Worm (Caenorhabditis elegans) whole organism, L2 larva: ENCODE measurements around the gene jmjd-3.2.

ENCODE experiments used
- C34F6.9 ChIP-seq: fragments of 150-350 bp; optimal IDR thresholded peaks from 2 replicates; lab custom pipeline; 2014; ENCODE audit warnings: missing biosample characterization, missing genetic modification characterization
- F13H6.1 ChIP-seq: sonication (generic microtip); optimal IDR thresholded peaks from 2 replicates; lab custom pipeline; 2016; ENCODE audit warnings: missing genetic modification characterization, missing compliant biosample characterization
- R02D3.7 ChIP-seq: fragments of 150-350 bp; optimal IDR thresholded peaks from 2 replicates; lab custom pipeline; 2014; ENCODE audit warnings: missing biosample characterization, missing genetic modification characterization
- Y55F3AM.14 ChIP-seq: fragments of 200-800 bp; sonication (Bioruptor generic); optimal IDR thresholded peaks from 2 replicates; lab custom pipeline; 2018; ENCODE audit warnings: mild to moderate bottlenecking, missing genetic modification characterization, missing compliant biosample characterization
- ZK546.5 ChIP-seq: sonication (generic microtip); optimal IDR thresholded peaks from 2 replicates; lab custom pipeline; 2017; ENCODE audit warnings: missing biosample characterization, missing genetic modification characterization
- alr-1 ChIP-seq: fragments of 150-350 bp; optimal IDR thresholded peaks from 2 replicates; lab custom pipeline; 2014; ENCODE audit warnings: missing biosample characterization, missing genetic modification characterization
- aly-2 ChIP-seq: fragments of 150-350 bp; optimal IDR thresholded peaks from 2 replicates; lab custom pipeline; 2014; ENCODE audit warnings: missing biosample characterization, missing genetic modification characterization
- ama-1 ChIP-seq: fragments of 150-350 bp; optimal IDR thresholded peaks from 2 replicates; lab custom pipeline; 2018; ENCODE audit warnings: inconsistent platforms
- blmp-1 ChIP-seq: sonication (generic microtip); optimal IDR thresholded peaks from 2 replicates; lab custom pipeline; 2017; ENCODE audit warnings: missing genetic modification characterization, mild to moderate bottlenecking, missing compliant biosample characterization, antibody characterized with exemption, moderate library complexity; ENCODE audit not compliant: insufficient read depth
- ceh-16 ChIP-seq: fragments of 150-350 bp; optimal IDR thresholded peaks from 2 replicates; lab custom pipeline; 2014; ENCODE audit warnings: missing biosample characterization, missing genetic modification characterization
- ceh-82 ChIP-seq: fragments of 150-350 bp; optimal IDR thresholded peaks from 2 replicates; lab custom pipeline; 2014; ENCODE audit warnings: missing biosample characterization, missing genetic modification characterization
- crh-2 ChIP-seq: sonication (generic microtip); optimal IDR thresholded peaks from 2 replicates; lab custom pipeline; 2017; ENCODE audit warnings: missing biosample characterization, missing genetic modification characterization
- dmd-4 ChIP-seq: sonication (generic microtip); optimal IDR thresholded peaks from 2 replicates; lab custom pipeline; 2017; ENCODE audit warnings: missing biosample characterization, missing genetic modification characterization
- egl-27 ChIP-seq: sonication (generic microtip); optimal IDR thresholded peaks from 3 replicates; lab custom pipeline; 2017; ENCODE audit warnings: missing biosample characterization, missing genetic modification reagents, missing genetic modification characterization
- elt-1 ChIP-seq: fragments of 150-350 bp; optimal IDR thresholded peaks from 2 replicates; lab custom pipeline; 2014; ENCODE audit warnings: missing biosample characterization, missing genetic modification characterization
- elt-3 ChIP-seq: sonication (generic microtip); optimal IDR thresholded peaks from 2 replicates; lab custom pipeline; 2017; ENCODE audit warnings: missing biosample characterization, missing genetic modification characterization
- fos-1 ChIP-seq: fragments of 150-350 bp; optimal IDR thresholded peaks from 2 replicates; lab custom pipeline; 2014; ENCODE audit warnings: missing biosample characterization, missing genetic modification characterization
- gmeb-1 ChIP-seq: fragments of 150-350 bp; optimal IDR thresholded peaks from 2 replicates; lab custom pipeline; 2014; ENCODE audit warnings: missing biosample characterization, missing genetic modification characterization
- lin-11 ChIP-seq: fragments of 150-350 bp; sonication (generic microtip); optimal IDR thresholded peaks from 2 replicates; lab custom pipeline; 2014; ENCODE audit warnings: missing biosample characterization, missing genetic modification characterization, inconsistent platforms, mixed read lengths
- lin-13 ChIP-seq: fragments of 150-350 bp; optimal IDR thresholded peaks from 2 replicates; lab custom pipeline; 2014; ENCODE audit warnings: missing biosample characterization, missing genetic modification reagents, missing genetic modification characterization
- lin-39 ChIP-seq: fragments of 150-350 bp; optimal IDR thresholded peaks from 2 replicates; lab custom pipeline; 2014; ENCODE audit warnings: missing biosample characterization, missing genetic modification reagents, missing genetic modification characterization
- lsy-2 ChIP-seq, 2 experiments: fragments of 150-350 bp in 1 of 2; sonication (generic microtip) in 1 of 2; optimal IDR thresholded peaks; 2 replicates each; lab custom pipeline; 2014 to 2017; ENCODE audit warnings: missing biosample characterization in 2 of 2, missing genetic modification characterization in 2 of 2
- mab-5 ChIP-seq: fragments of 150-350 bp; optimal IDR thresholded peaks from 2 replicates; lab custom pipeline; 2014; ENCODE audit warnings: missing biosample characterization, missing genetic modification characterization
- mbf-1 ChIP-seq: sonication (generic microtip); optimal IDR thresholded peaks from 2 replicates; lab custom pipeline; 2017; ENCODE audit warnings: missing biosample characterization, missing genetic modification characterization
- mdl-1 ChIP-seq, 2 experiments: fragments of 150-350 bp in 1 of 2; sonication (generic microtip) in 1 of 2; optimal IDR thresholded peaks; 2 replicates each; lab custom pipeline; 2017; ENCODE audit warnings: missing biosample characterization in 2 of 2, missing genetic modification characterization in 2 of 2
- nhr-10 ChIP-seq: sonication (generic microtip); optimal IDR thresholded peaks from 2 replicates; lab custom pipeline; 2017; ENCODE audit warnings: missing biosample characterization, missing genetic modification characterization
- nhr-11 ChIP-seq: fragments of 150-350 bp; optimal IDR thresholded peaks from 2 replicates; lab custom pipeline; 2014; ENCODE audit warnings: missing biosample characterization, missing genetic modification characterization
- nhr-12 ChIP-seq: fragments of 150-350 bp; optimal IDR thresholded peaks from 2 replicates; lab custom pipeline; 2014; ENCODE audit warnings: missing biosample characterization, missing genetic modification characterization
- nhr-129 ChIP-seq: fragments of 150-350 bp; optimal IDR thresholded peaks from 2 replicates; lab custom pipeline; 2014; ENCODE audit warnings: missing biosample characterization, missing genetic modification characterization
- nhr-21 ChIP-seq: fragments of 150-350 bp; optimal IDR thresholded peaks from 2 replicates; lab custom pipeline; 2014; ENCODE audit warnings: missing biosample characterization, missing genetic modification characterization
- nhr-23 ChIP-seq: fragments of 150-350 bp; optimal IDR thresholded peaks from 2 replicates; lab custom pipeline; 2014; ENCODE audit warnings: missing biosample characterization, missing genetic modification reagents, missing genetic modification characterization
- nhr-237 ChIP-seq: fragments of 150-350 bp; optimal IDR thresholded peaks from 2 replicates; lab custom pipeline; 2014; ENCODE audit warnings: missing biosample characterization, missing genetic modification characterization
- nhr-25 ChIP-seq: fragments of 150-350 bp; sonication (generic microtip); optimal IDR thresholded peaks from 3 replicates; lab custom pipeline; 2014; ENCODE audit warnings: missing biosample characterization, missing genetic modification characterization
- nhr-6 ChIP-seq: fragments of 150-350 bp; optimal IDR thresholded peaks from 2 replicates; lab custom pipeline; 2014; ENCODE audit warnings: missing biosample characterization, missing genetic modification characterization
- nhr-77 ChIP-seq: fragments of 150-350 bp; optimal IDR thresholded peaks from 2 replicates; lab custom pipeline; 2014; ENCODE audit warnings: missing biosample characterization, missing genetic modification characterization
- peb-1 ChIP-seq: fragments of 150-350 bp; optimal IDR thresholded peaks from 2 replicates; lab custom pipeline; 2014; ENCODE audit warnings: missing biosample characterization, missing genetic modification characterization
- sem-4 ChIP-seq: fragments of 150-350 bp; optimal IDR thresholded peaks from 2 replicates; lab custom pipeline; 2014; ENCODE audit warnings: missing biosample characterization, missing genetic modification reagents, missing genetic modification characterization
- skn-1 ChIP-seq: sonication (generic microtip); optimal IDR thresholded peaks from 2 replicates; lab custom pipeline; 2017; ENCODE audit warnings: missing biosample characterization, missing genetic modification characterization
- sma-3 ChIP-seq: sonication (generic microtip); optimal IDR thresholded peaks from 2 replicates; lab custom pipeline; 2016; ENCODE audit warnings: missing genetic modification reagents, missing genetic modification characterization, missing compliant biosample characterization
- sma-9 ChIP-seq, 2 experiments: fragments of 150-350 bp in 1 of 2; sonication (generic microtip) in 1 of 2; optimal IDR thresholded peaks; 2 replicates each; lab custom pipeline; 2014 to 2016; ENCODE audit warnings: missing genetic modification characterization in 2 of 2, mild to moderate bottlenecking in 1 of 2, missing biosample characterization in 1 of 2, missing compliant biosample characterization in 1 of 2, missing genetic modification reagents in 1 of 2, moderate library complexity in 1 of 2
- snpc-4 ChIP-seq: fragments of 150-350 bp; optimal IDR thresholded peaks from 2 replicates; lab custom pipeline; 2014; ENCODE audit warnings: missing biosample characterization, missing genetic modification characterization
- unc-39 ChIP-seq: fragments of 150-350 bp; optimal IDR thresholded peaks from 2 replicates; lab custom pipeline; 2014; ENCODE audit warnings: missing biosample characterization, missing genetic modification characterization
- unc-55 ChIP-seq: fragments of 150-350 bp; sonication (generic microtip); optimal IDR thresholded peaks from 3 replicates; lab custom pipeline; 2014; ENCODE audit warnings: missing biosample characterization, missing genetic modification reagents, missing genetic modification characterization
- unc-62 ChIP-seq: fragments of 150-350 bp; optimal IDR thresholded peaks from 2 replicates; lab custom pipeline; 2014; ENCODE audit warnings: missing biosample characterization, missing genetic modification reagents, missing genetic modification characterization
- zag-1 ChIP-seq: fragments of 150-350 bp; optimal IDR thresholded peaks from 2 replicates; lab custom pipeline; 2014; ENCODE audit warnings: missing biosample characterization, missing genetic modification characterization
- ztf-1 ChIP-seq: fragments of 200-800 bp; sonication (Bioruptor generic); conservative IDR thresholded peaks from 2 replicates; pipeline ENCODE4 v1.3.6; 2022; ENCODE audit warnings: missing genetic modification characterization, missing compliant biosample characterization
- ztf-11 ChIP-seq: sonication (generic microtip); optimal IDR thresholded peaks from 2 replicates; lab custom pipeline; 2017; ENCODE audit warnings: missing biosample characterization, missing genetic modification characterization
- ztf-4 ChIP-seq: fragments of 150-350 bp; optimal IDR thresholded peaks from 2 replicates; lab custom pipeline; 2014; ENCODE audit warnings: missing biosample characterization, missing genetic modification characterization

jmjd-3.2 gene

DNA sequence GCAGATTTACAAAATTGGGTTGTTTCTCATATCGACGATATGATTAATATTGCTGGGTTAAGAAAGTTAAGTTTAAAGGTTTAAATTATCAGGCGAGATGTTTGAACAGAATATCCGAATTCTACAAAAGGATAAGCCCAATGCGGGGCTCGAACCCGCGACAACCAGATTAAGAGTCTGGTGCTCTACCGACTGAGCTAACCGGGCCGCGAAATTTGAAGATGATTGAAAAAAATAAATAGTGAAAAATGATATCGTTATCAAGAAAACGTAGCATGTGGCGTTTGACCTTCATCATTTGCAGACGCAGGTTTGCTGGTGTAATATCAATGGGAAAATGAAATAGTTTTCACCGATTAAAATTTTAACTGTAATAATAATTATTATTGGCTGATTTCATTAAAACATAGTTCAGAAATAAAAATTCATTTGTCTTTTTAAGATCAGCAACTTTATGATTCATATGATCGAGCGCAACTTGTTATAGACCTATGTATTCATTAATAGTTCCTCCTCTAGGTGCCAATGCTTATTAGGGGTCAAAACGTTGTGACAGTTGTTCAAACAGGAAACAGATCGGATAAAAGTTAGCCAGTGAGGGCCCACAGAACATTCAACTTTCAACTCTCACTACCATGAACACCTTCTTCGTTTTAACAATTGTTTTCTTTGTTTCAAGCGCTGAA lies 30.9 kb downstream of the jmjd-3.2 start, which contains the start of gene M163.11 (continued):
- TF ChIP-seq fos-1 (tag; lab: Kevin White, UChicago) (peak; percentile 12), sem-4 (tag; lab: Kevin White, UChicago) (no peak), sma-3 (GFP tag; lab: Kevin White, UChicago) (peak; percentile 57), gmeb-1 (tag; lab: Kevin White, UChicago) (peak; percentile 35), peb-1 (tag; lab: Kevin White, UChicago) (no peak), sma-9 (GFP tag; optimal IDR thresholded peaks at IDR 0.05; lab: Kevin White, UChicago) (peak; percentile 4), sma-9 (tag; optimal IDR thresholded peaks at IDR 0.05; lab: Kevin White, UChicago) (no peak), ceh-16 (no peak)

DNA sequence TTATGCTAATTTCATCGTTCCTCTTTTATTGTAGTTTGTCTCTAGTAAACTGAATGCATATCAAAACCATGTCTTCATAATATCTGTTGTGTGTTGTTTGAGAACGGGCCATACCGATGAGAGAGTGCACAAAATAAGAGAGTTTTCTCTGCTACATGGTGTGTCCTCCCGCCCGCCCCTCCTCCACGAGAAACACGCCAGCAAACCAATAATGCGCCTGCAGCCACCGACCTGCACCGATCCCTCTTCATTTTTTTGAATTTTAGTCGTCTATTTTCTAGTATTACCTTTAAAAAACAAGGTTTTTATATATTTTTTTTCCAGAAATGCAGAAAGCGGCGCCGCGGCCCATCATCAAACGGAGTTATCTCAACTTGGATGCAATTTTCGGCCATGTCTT lies 32.2 kb downstream of the jmjd-3.2 start, which contains the start of gene gfi-3:
Gene gfi-3 (plus strand): TSS at position 325 of the 400 bp plus-strand sequence.
- TF ChIP-seq nhr-129 (tag; lab: Kevin White, UChicago) (peak; percentile 80), gmeb-1 (tag; lab: Kevin White, UChicago) (peak; percentile 79), ceh-82 (tag; lab: Kevin White, UChicago) (no peak), sem-4 (tag; lab: Kevin White, UChicago) (peak; percentile 59), nhr-10 (tag; lab: Kevin White, UChicago) (no peak), ceh-16 (peak; percentile 69), ztf-1 (GFP tag; lab: Robert Waterston, UW) (no peak), mdl-1 (tag; optimal IDR thresholded peaks at IDR 0.05; lab: Kevin White, UChicago) (peak; percentile 0 to 48), nhr-23 (tag; lab: Kevin White, UChicago) (no peak), lin-13 (peak; percentile 89), lsy-2 (tag; optimal IDR thresholded peaks at IDR 0.05; lab: Kevin White, UChicago) (peak; percentile 58 to 84), unc-62 (GFP tag; lab: Kevin White, UChicago) (no peak), elt-1 (tag; lab: Kevin White, UChicago) (no peak), ztf-11 (no peak), sma-3 (GFP tag; lab: Kevin White, UChicago) (peak; percentile 84), nhr-12 (tag; lab: Kevin White, UChicago) (no peak), alr-1 (tag; lab: Kevin White, UChicago) (no peak), ztf-4 (tag; lab: Kevin White, UChicago) (peak; percentile 36), lin-11 (peak; percentile 84), skn-1 (tag; lab: Kevin White, UChicago) (no peak), unc-55 (GFP tag; lab: Kevin White, UChicago) (peak; percentile 79), nhr-11 (tag; lab: Kevin White, UChicago) (no peak), lin-39 (no peak), snpc-4 (tag; lab: Kevin White, UChicago) (peak; percentile 89), zag-1 (tag; lab: Kevin White, UChicago) (peak; percentile 13), unc-39 (no peak), mab-5 (tag; lab: Kevin White, UChicago) (peak; percentile 82), mbf-1 (tag; lab: Kevin White, UChicago) (no peak), F13H6.1 (tag; lab: Kevin White, UChicago) (peak; percentile 89), nhr-237 (tag; lab: Kevin White, UChicago) (no peak), elt-3 (no peak), crh-2 (tag; lab: Kevin White, UChicago) (peak; percentile 85), R02D3.7 (tag; lab: Kevin White, UChicago) (no peak), C34F6.9 (tag; lab: Kevin White, UChicago) (peak; percentile 62), dmd-4 (tag; lab: Kevin White, UChicago) (no peak), egl-27 (tag; lab: Kevin White, UChicago) (peak; percentile 77), Y55F3AM.14 (GFP tag; lab: Kevin White, UChicago) (peak; percentile 8), sma-9 (GFP tag; optimal IDR thresholded peaks at IDR 0.05; lab: Kevin White, UChicago) (peak; percentile 84), sma-9 (tag; optimal IDR thresholded peaks at IDR 0.05; lab: Kevin White, UChicago) (no peak), blmp-1 (tag; lab: Kevin White, UChicago) (peak; percentile 25), ama-1 (lab: Kevin White, UChicago) (no peak), aly-2 (tag; lab: Kevin White, UChicago) (no peak), nhr-25 (tag; lab: Kevin White, UChicago) (peak; percentile 82), nhr-6 (tag; lab: Kevin White, UChicago) (peak; percentile 48), nhr-77 (tag; lab: Kevin White, UChicago) (no peak), nhr-21 (tag; lab: Kevin White, UChicago) (peak; percentile 80), peb-1 (tag; lab: Kevin White, UChicago) (no peak), ZK546.5 (no peak), fos-1 (tag; lab: Kevin White, UChicago) (peak; percentile 73)
